Fruit fly (Drosophila melanogaster) whole organism, embryonic: ENCODE data around the gene CG10005.

Source experiments
- CG11504 ChIP-seq: fragments of 200-800 bp; sonication (Bioruptor generic); optimal IDR thresholded peaks from 3 replicates; lab custom pipeline; 2019; ENCODE audit warnings: missing biosample characterization, mild to moderate bottlenecking, missing genetic modification characterization, moderate library complexity
- CG12104 ChIP-seq: fragments of 200-800 bp; sonication (Bioruptor generic); optimal IDR thresholded peaks from 3 replicates; lab custom pipeline; 2016; ENCODE audit warnings: missing biosample characterization, missing genetic modification characterization
- CG13624 ChIP-seq: fragments of 200-800 bp; sonication (Bioruptor generic); optimal IDR thresholded peaks from 2 replicates; lab custom pipeline; 2016; ENCODE audit warnings: missing biosample characterization, missing genetic modification characterization
- CG13775 ChIP-seq: fragments of 200-800 bp; sonication (Bioruptor generic); optimal IDR thresholded peaks from 3 replicates; lab custom pipeline; 2017; ENCODE audit warnings: missing biosample characterization, mild to moderate bottlenecking, missing genetic modification characterization
- CG15514 ChIP-seq: fragments of 200-800 bp; sonication (Bioruptor generic); optimal IDR thresholded peaks from 3 replicates; lab custom pipeline; 2017; ENCODE audit warnings: missing biosample characterization, missing genetic modification characterization, mild to moderate bottlenecking, moderate library complexity, missing genetic modification reagents
- CG17385 ChIP-seq: fragments of 200-800 bp; sonication (Bioruptor generic); optimal IDR thresholded peaks from 3 replicates; lab custom pipeline; 2018; ENCODE audit warnings: missing biosample characterization, mild to moderate bottlenecking, missing genetic modification characterization
- CG2129 ChIP-seq: fragments of 200-800 bp; sonication (Bioruptor generic); IDR thresholded peaks from 2 replicates; pipeline ENCODE4 v1.3.6; 2022; ENCODE audit warnings: missing biosample characterization, missing genetic modification characterization; ENCODE audit not compliant: partially characterized antibody
- CG4328 ChIP-seq: fragments of 200-800 bp; sonication (Bioruptor generic); optimal IDR thresholded peaks from 3 replicates; lab custom pipeline; 2017; ENCODE audit warnings: missing biosample characterization, missing genetic modification reagents, missing genetic modification characterization
- CG4854 ChIP-seq: fragments of 200-800 bp; sonication (Bioruptor generic); optimal IDR thresholded peaks from 2 replicates; lab custom pipeline; 2016; ENCODE audit warnings: missing biosample characterization, missing genetic modification characterization, inconsistent platforms
- CG9797 ChIP-seq: fragments of 200-800 bp; sonication (Bioruptor generic); optimal IDR thresholded peaks from 3 replicates; lab custom pipeline; 2018; ENCODE audit warnings: missing biosample characterization, mild to moderate bottlenecking, missing genetic modification characterization
- CHES-1-like ChIP-seq: fragments of 200-800 bp; sonication (Bioruptor generic); optimal IDR thresholded peaks from 2 replicates; lab custom pipeline; 2016; ENCODE audit warnings: missing biosample characterization, missing genetic modification characterization
- Dad ChIP-seq: fragments of 200-800 bp; sonication (Bioruptor generic); optimal IDR thresholded peaks from 3 replicates; lab custom pipeline; 2016; ENCODE audit warnings: missing biosample characterization, missing genetic modification characterization
- Deaf1 ChIP-seq: fragments of 200-800 bp; optimal IDR thresholded peaks from 3 replicates; lab custom pipeline; 2019; ENCODE audit warnings: missing biosample characterization, mild to moderate bottlenecking, missing genetic modification characterization, moderate library complexity
- Dek ChIP-seq: fragments of 200-800 bp; sonication (Bioruptor generic); optimal IDR thresholded peaks from 3 replicates; lab custom pipeline; 2019; ENCODE audit warnings: missing biosample characterization, mild to moderate bottlenecking, missing genetic modification characterization, moderate library complexity
- Dp ChIP-seq: fragments of 200-800 bp; sonication (Bioruptor generic); optimal IDR thresholded peaks from 2 replicates; lab custom pipeline; 2018; ENCODE audit warnings: missing biosample characterization, mild to moderate bottlenecking, missing genetic modification characterization, moderate library complexity
- E2f2 ChIP-seq: fragments of 200-800 bp; sonication (Bioruptor generic); IDR thresholded peaks from 2 replicates; pipeline ENCODE4 v1.3.6; 2022; ENCODE audit warnings: missing biosample characterization, missing genetic modification characterization
- Elba2 ChIP-seq: fragments of 200-800 bp; sonication (Bioruptor generic); optimal IDR thresholded peaks from 3 replicates; lab custom pipeline; 2016; ENCODE audit warnings: missing biosample characterization, missing genetic modification characterization
- HLH54F ChIP-seq: fragments of 200-800 bp; sonication (Bioruptor generic); optimal IDR thresholded peaks from 3 replicates; lab custom pipeline; 2016; ENCODE audit warnings: missing biosample characterization, missing genetic modification characterization
- HmgD ChIP-seq: fragments of 200-800 bp; sonication (Bioruptor generic); optimal IDR thresholded peaks from 3 replicates; lab custom pipeline; 2016; ENCODE audit warnings: missing biosample characterization, missing genetic modification characterization
- Hmr ChIP-seq: fragments of 200-800 bp; sonication (Bioruptor generic); optimal IDR thresholded peaks from 3 replicates; lab custom pipeline; 2017; ENCODE audit warnings: mild to moderate bottlenecking, missing biosample characterization, missing genetic modification reagents, missing genetic modification characterization
- Hsf ChIP-seq: fragments of 200-800 bp; sonication (Bioruptor generic); optimal IDR thresholded peaks from 3 replicates; lab custom pipeline; 2016; ENCODE audit warnings: missing biosample characterization, missing genetic modification characterization
- Myb ChIP-seq: fragments of 200-800 bp; sonication (Bioruptor generic); optimal IDR thresholded peaks from 2 replicates; lab custom pipeline; 2016; ENCODE audit warnings: missing biosample characterization, missing genetic modification characterization
- Nf-YB ChIP-seq: fragments of 200-800 bp; sonication (Bioruptor generic); optimal IDR thresholded peaks from 3 replicates; lab custom pipeline; 2019; ENCODE audit warnings: missing biosample characterization, mild to moderate bottlenecking, missing genetic modification characterization, moderate library complexity
- PHDP ChIP-seq: fragments of 200-800 bp; sonication (Bioruptor generic); optimal IDR thresholded peaks from 3 replicates; lab custom pipeline; 2018; ENCODE audit warnings: missing biosample characterization, mild to moderate bottlenecking, missing genetic modification characterization, moderate library complexity
- Sin3A ChIP-seq: fragments of >200 bp; optimal IDR thresholded peaks from 2 replicates; lab custom pipeline; 2018
- Stat92E ChIP-seq, 3 experiments: fragments of >200 bp in 2 of 3; fragments of 200-800 bp in 1 of 3; sonication (Bioruptor generic) in 1 of 3; optimal IDR thresholded peaks; 2 replicates each; lab custom pipeline; 2017 to 2019; ENCODE audit warnings: missing biosample characterization in 3 of 3, missing genetic modification characterization in 3 of 3, mild to moderate bottlenecking in 1 of 3, moderate library complexity in 1 of 3
- Trl ChIP-seq, 3 experiments: fragments of >200 bp in 2 of 3; fragments of 200-800 bp in 1 of 3; sonication (Bioruptor generic) in 1 of 3; optimal IDR thresholded peaks; 2 replicates in 1 of 3; 3 replicates in 2 of 3; lab custom pipeline; 2016 to 2017; ENCODE audit warnings: missing biosample characterization in 1 of 3, missing genetic modification characterization in 1 of 3
- ara ChIP-seq: fragments of 200-800 bp; sonication (Bioruptor generic); IDR thresholded peaks from 2 replicates; pipeline ENCODE4 v1.3.6; 2022; ENCODE audit warnings: missing biosample characterization, missing genetic modification characterization
- ash1 ChIP-seq: fragments of 200-800 bp; sonication (Bioruptor generic); optimal IDR thresholded peaks from 2 replicates; lab custom pipeline; 2018; ENCODE audit warnings: missing biosample characterization, mild to moderate bottlenecking, missing genetic modification characterization
- crol ChIP-seq: fragments of 200-800 bp; sonication (Bioruptor generic); IDR thresholded peaks from 2 replicates; pipeline ENCODE4 v1.3.6; 2022; ENCODE audit warnings: missing biosample characterization, missing genetic modification characterization
- fd64A ChIP-seq: fragments of 200-800 bp; sonication (Bioruptor generic); optimal IDR thresholded peaks from 3 replicates; lab custom pipeline; 2018; ENCODE audit warnings: missing biosample characterization, mild to moderate bottlenecking, missing genetic modification characterization
- gem ChIP-seq: fragments of 200-800 bp; sonication (Bioruptor generic); optimal IDR thresholded peaks from 2 replicates; lab custom pipeline; 2019; ENCODE audit warnings: missing biosample characterization, mild to moderate bottlenecking, missing genetic modification characterization, moderate library complexity
- gsb ChIP-seq: fragments of 200-800 bp; sonication (Bioruptor generic); IDR thresholded peaks from 2 replicates; pipeline ENCODE4 v1.3.6; 2022; ENCODE audit warnings: missing biosample characterization, missing genetic modification characterization
- hb ChIP-seq: fragments of 200-800 bp; sonication (Bioruptor generic); IDR thresholded peaks from 3 replicates; pipeline ENCODE4 v1.3.6; 2022; ENCODE audit warnings: missing biosample characterization, missing genetic modification characterization; ENCODE audit not compliant: partially characterized antibody
- hbn ChIP-seq: fragments of 200-800 bp; sonication (Bioruptor generic); IDR thresholded peaks from 2 replicates; pipeline ENCODE4 v1.3.6; 2022; ENCODE audit warnings: missing biosample characterization, missing genetic modification characterization; ENCODE audit not compliant: partially characterized antibody
- insv ChIP-seq, 2 experiments: fragments of 200-800 bp; sonication (Bioruptor generic); optimal IDR thresholded peaks; 3 replicates each; lab custom pipeline; 2016 to 2018; ENCODE audit warnings: missing biosample characterization in 2 of 2, missing genetic modification characterization in 2 of 2
- lilli ChIP-seq: fragments of 200-800 bp; sonication (Bioruptor generic); optimal IDR thresholded peaks from 3 replicates; lab custom pipeline; 2016; ENCODE audit warnings: missing biosample characterization, missing genetic modification characterization
- lola ChIP-seq, 3 experiments: fragments of >200 bp in 2 of 3; fragments of 200-800 bp in 1 of 3; sonication (Bioruptor generic) in 1 of 3; optimal IDR thresholded peaks; 2 replicates each; lab custom pipeline; 2017 to 2019; ENCODE audit warnings: missing biosample characterization in 3 of 3, missing genetic modification characterization in 3 of 3, mild to moderate bottlenecking in 1 of 3, moderate library complexity in 1 of 3
- mam ChIP-seq: fragments of 200-800 bp; sonication (Bioruptor generic); optimal IDR thresholded peaks from 3 replicates; lab custom pipeline; 2016; ENCODE audit warnings: missing biosample characterization, missing genetic modification characterization
- mld ChIP-seq: fragments of 200-800 bp; sonication (Bioruptor generic); IDR thresholded peaks from 3 replicates; pipeline ENCODE4 v1.3.6; 2022; ENCODE audit warnings: missing biosample characterization, missing genetic modification characterization; ENCODE audit not compliant: partially characterized antibody
- nerfin-2 ChIP-seq: fragments of 200-800 bp; sonication (Bioruptor generic); IDR thresholded peaks from 2 replicates; pipeline ENCODE4 v1.3.6; 2022; ENCODE audit warnings: missing biosample characterization, missing genetic modification characterization; ENCODE audit not compliant: partially characterized antibody
- pan ChIP-seq, 4 experiments: fragments of >200 bp in 3 of 4; fragments of 200-800 bp in 1 of 4; sonication (Bioruptor generic) in 1 of 4; optimal IDR thresholded peaks in 3 of 4; IDR thresholded peaks in 1 of 4; 2 replicates each; pipeline versions ENCODE4 v1.3.6 to Lab custom; 2017 to 2022; ENCODE audit warnings: missing biosample characterization in 2 of 4, missing genetic modification characterization in 2 of 4, mixed read lengths in 1 of 4
- pnt ChIP-seq: fragments of 200-800 bp; sonication (Bioruptor generic); optimal IDR thresholded peaks from 3 replicates; lab custom pipeline; 2016; ENCODE audit warnings: missing biosample characterization, missing genetic modification characterization
- sqz ChIP-seq: fragments of 200-800 bp; sonication (Bioruptor generic); optimal IDR thresholded peaks from 3 replicates; lab custom pipeline; 2018; ENCODE audit warnings: missing biosample characterization, mild to moderate bottlenecking, missing genetic modification characterization
- tin ChIP-seq: fragments of 200-800 bp; sonication (Bioruptor generic); optimal IDR thresholded peaks from 3 replicates; lab custom pipeline; 2016; ENCODE audit warnings: missing biosample characterization, missing genetic modification characterization
- tna ChIP-seq: fragments of 200-800 bp; sonication (Bioruptor generic); IDR thresholded peaks from 2 replicates; pipeline ENCODE4 v1.3.6; 2022; ENCODE audit warnings: missing biosample characterization, missing genetic modification characterization; ENCODE audit not compliant: partially characterized antibody
- zfh2 ChIP-seq: fragments of 200-800 bp; sonication (Bioruptor generic); optimal IDR thresholded peaks from 2 replicates; lab custom pipeline; 2016; ENCODE audit warnings: missing biosample characterization, missing genetic modification characterization

CG10005 gene

dm6 chr3R:11967262-11968029, 9.6 kb downstream of the CG10005 start, which contains the start of the genes CG12213 and GC1 (continued):
- peak; percentile 35 for TF ChIP-seq CG13624 (GFP tag; lab: Kevin White, UChicago)
- TF ChIP-seq sqz (GFP tag; lab: Kevin White, UChicago) = peak; percentile 60
- peak; percentile 76 for TF ChIP-seq Dp (GFP tag; lab: Kevin White, UChicago)
- TF ChIP-seq pan (optimal IDR thresholded peaks at IDR 0.05; lab: Kevin White, UChicago) = no peak
- peak in 1 of 2 experiments; percentile 28 for TF ChIP-seq pan (GFP tag; optimal IDR thresholded peaks at IDR 0.05 in 1 of 2, IDR thresholded peaks at IDR 0.05 in 1 of 2)
- TF ChIP-seq HmgD (GFP tag; lab: Kevin White, UChicago) = peak; percentile 23
- no peak for TF ChIP-seq gsb (GFP tag; lab: Robert Waterston, UW)
- peak; percentile 97 for TF ChIP-seq tna (GFP tag; lab: Robert Waterston, UW)
- peak in 1 of 2 experiments; percentile 24 for TF ChIP-seq insv (GFP tag; optimal IDR thresholded peaks at IDR 0.05; lab: Kevin White, UChicago)
- TF ChIP-seq pnt = no peak
- peak; percentile 24 for TF ChIP-seq tin
- peak; percentile 37 for TF ChIP-seq Hmr (GFP tag; lab: Kevin White, UChicago)
- no peak for TF ChIP-seq CG4328
- TF ChIP-seq hb (GFP tag; lab: Robert Waterston, UW) = peak; percentile 98
- peak; percentile 56 for TF ChIP-seq CG11504 (tag; lab: Kevin White, UChicago)
- TF ChIP-seq lilli (GFP tag; lab: Kevin White, UChicago) = peak; percentile 61
- peak; percentile 52 for TF ChIP-seq mam (GFP tag; lab: Kevin White, UChicago)
- peak; percentile 53 for TF ChIP-seq CHES-1-like (GFP tag; lab: Kevin White, UChicago)
- peak; percentile 53 for TF ChIP-seq gem
- peak; percentile 7 for TF ChIP-seq CG13775 (GFP tag; lab: Kevin White, UChicago)
- no peak for TF ChIP-seq ash1
- TF ChIP-seq E2f2 = peak; percentile 81
- peak; percentile 91 for TF ChIP-seq CG9797
- no peak for TF ChIP-seq Stat92E (GFP tag; optimal IDR thresholded peaks at IDR 0.05; lab: Kevin White, UChicago)
- peak; percentile 98 for TF ChIP-seq hbn (GFP tag; lab: Robert Waterston, UW)
- peak; percentile 13 for TF ChIP-seq CG12104 (GFP tag; lab: Kevin White, UChicago)
- TF ChIP-seq CG15514 (GFP tag; lab: Kevin White, UChicago) = peak; percentile 69
- peak; percentile 94 for TF ChIP-seq mld (GFP tag; lab: Robert Waterston, UW)
- TF ChIP-seq Hsf (GFP tag; lab: Kevin White, UChicago) = peak; percentile 34
- TF ChIP-seq PHDP (tag; lab: Kevin White, UChicago) = no peak
- TF ChIP-seq lola (GFP tag; optimal IDR thresholded peaks at IDR 0.05; lab: Kevin White, UChicago) = peak in 1 of 3 experiments; percentile 44
- peak; percentile 6 for TF ChIP-seq Elba2 (GFP tag; lab: Kevin White, UChicago)
- no peak for TF ChIP-seq ara (GFP tag; lab: Robert Waterston, UW)
- TF ChIP-seq CG4854 (GFP tag; lab: Kevin White, UChicago) = peak; percentile 45
- peak; percentile 10 for TF ChIP-seq Dad
- TF ChIP-seq HLH54F = peak; percentile 16
- TF ChIP-seq Myb = peak; percentile 30
- peak; percentile 97 for TF ChIP-seq CG2129 (GFP tag; lab: Robert Waterston, UW)
- peak; percentile 86 for TF ChIP-seq Sin3A (lab: Kevin White, UChicago)
- peak; percentile 42 for TF ChIP-seq CG17385 (GFP tag; lab: Kevin White, UChicago)
- peak; percentile 56 for TF ChIP-seq Dek (tag; lab: Kevin White, UChicago)
- TF ChIP-seq Trl (optimal IDR thresholded peaks at IDR 0.05; lab: Kevin White, UChicago) = peak; percentile 29 to 62
- TF ChIP-seq Trl (GFP tag; optimal IDR thresholded peaks at IDR 0.05; lab: Kevin White, UChicago) = peak; percentile 4
- peak; percentile 95 for TF ChIP-seq nerfin-2 (GFP tag; lab: Robert Waterston, UW)
- TF ChIP-seq crol (GFP tag; lab: Robert Waterston, UW) = peak; percentile 72
- peak; percentile 39 for TF ChIP-seq Nf-YB (GFP tag; lab: Kevin White, UChicago)
- peak; percentile 16 for TF ChIP-seq zfh2 (GFP tag; lab: Kevin White, UChicago)
- TF ChIP-seq Deaf1 = peak; percentile 9
- no peak for TF ChIP-seq fd64A (GFP tag; lab: Kevin White, UChicago)
